Worm (Caenorhabditis elegans) whole organism, dauer: ENCODE data around the gene hxk-3.

ENCODE experiments used
- unc-62 ChIP-seq: sonication (generic microtip); optimal IDR thresholded peaks from 2 replicates; lab custom pipeline; 2017; ENCODE audit warnings: missing biosample characterization, missing genetic modification reagents, missing genetic modification characterization

hxk-3 gene

ce11 chrIV:1484968-1485474 is 12.4 kb upstream of the hxk-3 start, which contains the start of gene Y77E11A.16:
Y77E11A.16 (plus strand) TSS chrIV:1485424.
- TF ChIP-seq unc-62 (GFP tag; lab: Kevin White, UChicago) = no peak

- TF ChIP-seq unc-62 (GFP tag; lab: Kevin White, UChicago) = no peak
Measured at ce11 chrIV:1496017-1496678, 1.3 kb upstream of the hxk-3 start, which contains the start of gene npp-20. npp-20 (minus strand) TSS chrIV:1496022.

ce11 chrIV:1496679-1497033 is 770 bp upstream of the hxk-3 start:
- TF ChIP-seq unc-62 (GFP tag; lab: Kevin White, UChicago) = no peak

- no peak for TF ChIP-seq unc-62 (GFP tag; lab: Kevin White, UChicago)
Measured at ce11 chrIV:1510241-1510640, 12.8 kb downstream of the hxk-3 start, which contains the start of gene txt-4. txt-4 (plus strand) TSS chrIV:1510564.

ce11 chrIV:1512944-1513343 is 15.5 kb downstream of the hxk-3 start:
- no peak for TF ChIP-seq unc-62 (GFP tag; lab: Kevin White, UChicago)

ce11 chrIV:1514415-1514814 is 17.0 kb downstream of the hxk-3 start:
- TF ChIP-seq unc-62 (GFP tag; lab: Kevin White, UChicago) = no peak

ce11 chrIV:1515891-1516290 is 18.5 kb downstream of the hxk-3 start:
- TF ChIP-seq unc-62 (GFP tag; lab: Kevin White, UChicago) = no peak

- no peak for TF ChIP-seq unc-62 (GFP tag; lab: Kevin White, UChicago)
Measured at ce11 chrIV:1516527-1516926, 19.1 kb downstream of the hxk-3 start, which contains the start of gene clec-172. clec-172 (minus strand) TSS chrIV:1516627.

ce11 chrIV:1521224-1521623 is 23.8 kb downstream of the hxk-3 start, which contains the start of gene K03H6.4:
K03H6.4 (minus strand) TSS chrIV:1521324.
- TF ChIP-seq unc-62 (GFP tag; lab: Kevin White, UChicago) = no peak

ce11 chrIV:1522358-1522757 is 24.9 kb downstream of the hxk-3 start:
- TF ChIP-seq unc-62 (GFP tag; lab: Kevin White, UChicago) = no peak

ce11 chrIV:1523418-1523817 is 26.0 kb downstream of the hxk-3 start, which contains the start of gene K03H6.1:
K03H6.1 (plus strand) TSS chrIV:1523718.
- TF ChIP-seq unc-62 (GFP tag; lab: Kevin White, UChicago) = no peak

ce11 chrIV:1536316-1536715 is 38.9 kb downstream of the hxk-3 start, which contains the start of gene K03H6.5:
K03H6.5 (minus strand) TSS chrIV:1536416.
- no peak for TF ChIP-seq unc-62 (GFP tag; lab: Kevin White, UChicago)

ce11 chrIV:1547129-1547528 is 49.7 kb downstream of the hxk-3 start:
- no peak for TF ChIP-seq unc-62 (GFP tag; lab: Kevin White, UChicago)

- TF ChIP-seq unc-62 (GFP tag; lab: Kevin White, UChicago) = no peak
Measured at ce11 chrIV:1548457-1548861, 51.0 kb downstream of the hxk-3 start, which contains the start of gene col-107. col-107 (plus strand) TSS chrIV:1548721.

- TF ChIP-seq unc-62 (GFP tag; lab: Kevin White, UChicago) = no peak
Measured at ce11 chrIV:1549095-1550093, 52.0 kb downstream of the hxk-3 start.

ce11 chrIV:1550131-1550530 is 52.7 kb downstream of the hxk-3 start, which contains the start of gene C34H4.5:
C34H4.5 (minus strand) TSS chrIV:1550231.
- no peak for TF ChIP-seq unc-62 (GFP tag; lab: Kevin White, UChicago)
